Worm (Caenorhabditis elegans) whole organism, early embryonic: Measurements from ENCODE around the gene daf-38.
A peak's percentile ranks its signal among the peaks of the same experiment; 100 is the strongest.

Experiments
- B0310.2 ChIP-seq: sonication (generic microtip); optimal IDR thresholded peaks from 2 replicates; lab custom pipeline; 2016; ENCODE audit warnings: mild to moderate bottlenecking, missing genetic modification characterization, missing compliant biosample characterization
- F13C5.2 ChIP-seq: sonication (generic microtip); optimal IDR thresholded peaks from 2 replicates; lab custom pipeline; 2017; ENCODE audit warnings: mild to moderate bottlenecking, missing genetic modification characterization, inconsistent platforms, missing compliant biosample characterization
- aly-1 ChIP-seq: sonication (generic microtip); optimal IDR thresholded peaks from 2 replicates; lab custom pipeline; 2016; ENCODE audit warnings: missing genetic modification characterization, missing compliant biosample characterization
- ama-1 ChIP-seq: fragments of 150-350 bp; optimal IDR thresholded peaks from 2 replicates; lab custom pipeline; 2014
- ceh-13 ChIP-seq: fragments of 200-800 bp; sonication (Bioruptor generic); optimal IDR thresholded peaks from 2 replicates; lab custom pipeline; 2018; ENCODE audit warnings: mild to moderate bottlenecking, missing genetic modification characterization, missing compliant biosample characterization
- ceh-36 ChIP-seq: sonication (generic microtip); optimal IDR thresholded peaks from 2 replicates; lab custom pipeline; 2016; ENCODE audit warnings: missing genetic modification characterization, inconsistent platforms, missing compliant biosample characterization
- ets-7 ChIP-seq: sonication (generic microtip); optimal IDR thresholded peaks from 2 replicates; lab custom pipeline; 2016; ENCODE audit warnings: missing genotype, missing genetic modification characterization, missing compliant biosample characterization
- flt-1 ChIP-seq: fragments of 200-800 bp; sonication (Bioruptor generic); IDR thresholded peaks from 2 replicates; pipeline ENCODE4 v1.3.6; 2022; ENCODE audit warnings: missing genetic modification characterization, missing compliant biosample characterization
- hmbx-1 ChIP-seq: sonication (generic microtip); optimal IDR thresholded peaks from 2 replicates; lab custom pipeline; 2016; ENCODE audit warnings: mild to moderate bottlenecking, missing genetic modification characterization, missing compliant biosample characterization
- hmg-4 ChIP-seq: fragments of 200-800 bp; sonication (Bioruptor generic); optimal IDR thresholded peaks from 2 replicates; lab custom pipeline; 2018; ENCODE audit warnings: mild to moderate bottlenecking, missing genetic modification characterization, missing compliant biosample characterization
- hnd-1 ChIP-seq: sonication (generic microtip); optimal IDR thresholded peaks from 2 replicates; lab custom pipeline; 2016; ENCODE audit warnings: missing genetic modification characterization, missing compliant biosample characterization
- pes-1 ChIP-seq: fragments of 200-800 bp; sonication (Bioruptor generic); IDR thresholded peaks from 2 replicates; pipeline ENCODE4 v1.3.6; 2022; ENCODE audit warnings: missing genetic modification reagents, missing genetic modification characterization, missing compliant biosample characterization
- scrt-1 ChIP-seq: fragments of 200-800 bp; sonication (Bioruptor generic); IDR thresholded peaks from 2 replicates; pipeline ENCODE4 v1.3.6; 2022; ENCODE audit warnings: missing genetic modification characterization, missing compliant biosample characterization
- sea-1 ChIP-seq: fragments of 200-800 bp; sonication (Bioruptor generic); conservative IDR thresholded peaks from 2 replicates; pipeline ENCODE4 v1.3.6; 2022; ENCODE audit warnings: missing genetic modification characterization, missing compliant biosample characterization
- tbx-11 ChIP-seq: fragments of 200-800 bp; sonication (Bioruptor generic); IDR thresholded peaks from 2 replicates; pipeline ENCODE4 v1.3.6; 2022; ENCODE audit warnings: missing genetic modification characterization, missing compliant biosample characterization
- tbx-37 ChIP-seq: fragments of 200-800 bp; sonication (Bioruptor generic); conservative IDR thresholded peaks from 2 replicates; pipeline ENCODE4 v1.3.6; 2022; ENCODE audit warnings: missing genetic modification reagents, missing genetic modification characterization, missing compliant biosample characterization
- tra-4 ChIP-seq: sonication (generic microtip); optimal IDR thresholded peaks from 2 replicates; lab custom pipeline; 2017; ENCODE audit warnings: missing genetic modification characterization, missing compliant biosample characterization

The daf-38 gene

ce11 chrIV:15846553-15846952 lies 26.7 kb downstream of the daf-38 start, which contains the start of gene Y105C5A.1270:
Y105C5A.1270 (minus strand) TSS chrIV:15846653.
- TF ChIP-seq tbx-11 (GFP tag; lab: Robert Waterston, UW) (no peak), ets-7 (tag; lab: Kevin White, UChicago) (no peak), ceh-13 (GFP tag; lab: Kevin White, UChicago) (no peak), tbx-37 (GFP tag; lab: Robert Waterston, UW) (no peak)

ce11 chrIV:15847096-15847495 lies 27.2 kb downstream of the daf-38 start, which contains the start of gene Y105C5A.1269:
Y105C5A.1269 (plus strand) TSS chrIV:15847396.
- no peak for TF ChIP-seq sea-1 (GFP tag; lab: Robert Waterston, UW)

- TF ChIP-seq hnd-1 (tag; lab: Kevin White, UChicago) (no peak), ceh-36 (tag; lab: Kevin White, UChicago) (no peak), ama-1 (lab: Kevin White, UChicago) (no peak), flt-1 (no peak), tbx-11 (GFP tag; lab: Robert Waterston, UW) (no peak), F13C5.2 (tag; lab: Kevin White, UChicago) (no peak), sea-1 (GFP tag; lab: Robert Waterston, UW) (no peak), aly-1 (no peak), tbx-37 (GFP tag; lab: Robert Waterston, UW) (no peak)
Measured at ce11 chrIV:15849656-15850055, 29.8 kb downstream of the daf-38 start, which contains the start of gene Y105C5A.24. Y105C5A.24 (plus strand) TSS chrIV:15849875.

ce11 chrIV:15850647-15851046 lies 30.8 kb downstream of the daf-38 start:
- TF ChIP-seq tra-4 (tag; lab: Kevin White, UChicago) = no peak
- TF ChIP-seq hmbx-1 (tag; lab: Kevin White, UChicago) = no peak
- no peak for TF ChIP-seq F13C5.2 (tag; lab: Kevin White, UChicago)
- no peak for TF ChIP-seq B0310.2 (tag; lab: Kevin White, UChicago)
- TF ChIP-seq tbx-11 (GFP tag; lab: Robert Waterston, UW) = no peak
- TF ChIP-seq flt-1 = no peak
- TF ChIP-seq ceh-13 (GFP tag; lab: Kevin White, UChicago) = no peak
- no peak for TF ChIP-seq hmg-4 (GFP tag; lab: Kevin White, UChicago)
- TF ChIP-seq ama-1 (lab: Kevin White, UChicago) = no peak
- no peak for TF ChIP-seq aly-1
- no peak for TF ChIP-seq pes-1

DNA sequence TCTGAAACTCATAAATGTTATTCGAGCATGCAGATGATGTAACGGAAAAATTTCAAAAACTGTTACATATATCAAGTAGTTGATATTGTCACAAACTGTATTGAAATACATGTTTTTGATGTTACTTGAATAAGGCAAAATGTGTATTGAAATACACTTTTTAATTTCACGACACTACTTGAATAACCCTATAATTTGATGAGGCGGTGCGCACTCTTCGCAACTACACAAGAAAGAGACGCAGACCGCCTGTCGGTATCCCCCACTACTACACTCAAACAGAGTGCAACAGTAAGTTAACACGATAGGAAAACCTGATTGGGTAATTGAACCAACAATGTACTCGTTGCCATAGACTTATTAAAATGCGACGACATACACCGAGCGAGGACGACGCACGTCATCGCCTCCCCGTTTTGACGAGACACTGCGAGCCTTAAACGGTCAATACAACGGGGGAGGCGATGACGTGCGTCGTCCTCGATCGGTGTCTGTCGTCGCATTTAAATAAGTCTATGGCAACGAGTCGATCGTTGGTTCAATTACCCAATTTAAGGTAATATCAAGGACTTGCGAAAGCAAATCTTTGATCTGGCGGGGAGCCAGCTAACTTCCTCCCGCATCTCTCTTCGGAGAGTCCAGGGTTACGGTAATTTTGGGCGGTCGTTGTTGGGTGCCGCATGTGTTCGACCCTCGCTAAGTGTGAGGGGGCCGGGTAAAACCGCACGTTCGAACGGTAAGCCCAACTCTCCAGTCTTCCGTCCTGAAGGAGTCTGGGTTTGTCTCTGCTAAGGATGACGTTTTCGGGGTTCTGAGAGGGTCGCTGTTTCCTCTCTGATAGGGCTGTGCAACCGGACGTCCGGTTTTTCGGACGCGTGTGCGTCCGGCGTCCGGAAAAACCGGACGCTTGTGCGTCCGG lies 33.3 kb downstream of the daf-38 start:
- TF ChIP-seq ama-1 (lab: Kevin White, UChicago) (no peak), ets-7 (tag; lab: Kevin White, UChicago) (no peak), tra-4 (tag; lab: Kevin White, UChicago) (no peak), pes-1 (no peak), tbx-11 (GFP tag; lab: Robert Waterston, UW) (no peak), tbx-37 (GFP tag; lab: Robert Waterston, UW) (no peak), hmg-4 (GFP tag; lab: Kevin White, UChicago) (no peak), sea-1 (GFP tag; lab: Robert Waterston, UW) (no peak), aly-1 (no peak), ceh-36 (tag; lab: Kevin White, UChicago) (no peak), hmbx-1 (tag; lab: Kevin White, UChicago) (no peak), flt-1 (no peak), hnd-1 (tag; lab: Kevin White, UChicago) (no peak), F13C5.2 (tag; lab: Kevin White, UChicago) (no peak), scrt-1 (GFP tag; lab: Robert Waterston, UW) (no peak), ceh-13 (GFP tag; lab: Kevin White, UChicago) (no peak), B0310.2 (tag; lab: Kevin White, UChicago) (no peak)

DNA sequence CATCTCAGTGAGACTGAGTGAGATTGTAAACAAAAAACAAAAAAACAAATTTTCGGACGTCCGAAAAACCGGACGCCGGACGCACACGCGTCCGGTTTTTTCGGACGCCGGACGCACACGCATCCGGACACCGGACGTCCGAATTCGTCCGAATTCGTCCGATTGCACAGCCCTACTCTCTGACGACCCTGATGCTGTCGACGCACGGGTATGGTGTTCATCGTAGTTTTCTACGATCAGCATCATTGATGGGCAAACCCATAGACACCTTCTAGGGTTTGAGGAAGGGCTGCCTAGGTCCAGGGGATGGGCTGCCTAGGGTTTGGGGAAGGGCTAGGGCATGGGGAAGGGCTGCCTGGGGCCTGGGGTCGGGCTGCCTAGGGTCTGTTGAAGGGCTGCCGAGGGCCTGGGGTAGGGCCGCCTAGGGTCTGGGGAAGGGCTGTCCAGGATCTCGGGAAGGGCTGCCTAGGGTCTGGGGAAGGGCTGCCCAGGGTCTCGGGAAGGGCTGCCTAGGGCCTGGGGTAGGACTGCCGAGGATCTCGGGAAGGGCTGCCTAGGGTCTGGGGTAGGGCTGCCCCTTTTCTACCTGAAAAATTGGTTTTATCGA lies 34.1 kb downstream of the daf-38 start:
- TF ChIP-seq ets-7 (tag; lab: Kevin White, UChicago) (no peak), tbx-37 (GFP tag; lab: Robert Waterston, UW) (no peak), tbx-11 (GFP tag; lab: Robert Waterston, UW) (no peak), aly-1 (no peak), ceh-13 (GFP tag; lab: Kevin White, UChicago) (no peak), ama-1 (lab: Kevin White, UChicago) (no peak), scrt-1 (GFP tag; lab: Robert Waterston, UW) (peak; percentile 64; the same call in 1 of the 2 replicates)

DNA sequence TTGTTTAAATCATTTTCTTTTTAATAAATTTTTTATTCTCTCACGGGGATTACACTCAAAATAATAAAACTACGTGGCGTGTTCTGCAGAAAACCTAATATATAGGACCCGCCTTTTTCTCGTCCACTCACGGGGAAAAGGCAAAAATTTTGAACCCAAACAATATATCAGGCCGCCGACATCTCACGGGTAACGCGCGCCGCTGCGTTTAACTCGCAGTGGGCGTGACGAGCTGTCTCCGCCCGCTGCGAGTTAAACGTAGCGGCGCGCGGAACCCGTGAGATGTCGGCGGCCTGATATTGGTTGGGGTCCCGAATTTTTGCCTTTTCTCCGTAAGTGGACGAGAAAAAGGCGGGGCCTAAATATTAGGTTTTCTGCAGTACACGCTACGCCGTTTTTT lies 41.6 kb downstream of the daf-38 start:
- TF ChIP-seq aly-1 = no peak
- no peak for TF ChIP-seq sea-1 (GFP tag; lab: Robert Waterston, UW)
- TF ChIP-seq ceh-13 (GFP tag; lab: Kevin White, UChicago) = no peak
- no peak for TF ChIP-seq ama-1 (lab: Kevin White, UChicago)
- no peak for TF ChIP-seq tra-4 (tag; lab: Kevin White, UChicago)
- no peak for TF ChIP-seq tbx-37 (GFP tag; lab: Robert Waterston, UW)
- no peak for TF ChIP-seq hmg-4 (GFP tag; lab: Kevin White, UChicago)
- TF ChIP-seq hmbx-1 (tag; lab: Kevin White, UChicago) = no peak
- TF ChIP-seq flt-1 = no peak
- TF ChIP-seq ceh-36 (tag; lab: Kevin White, UChicago) = no peak
- no peak for TF ChIP-seq B0310.2 (tag; lab: Kevin White, UChicago)
- no peak for TF ChIP-seq tbx-11 (GFP tag; lab: Robert Waterston, UW)
- TF ChIP-seq ets-7 (tag; lab: Kevin White, UChicago) = no peak
- TF ChIP-seq scrt-1 (GFP tag; lab: Robert Waterston, UW) = no peak
- no peak for TF ChIP-seq pes-1
- no peak for TF ChIP-seq F13C5.2 (tag; lab: Kevin White, UChicago)
- TF ChIP-seq hnd-1 (tag; lab: Kevin White, UChicago) = no peak
